Fruit fly (Drosophila melanogaster) whole organism, wandering third instar larva: Measurements from ENCODE around the gene ca.

Source experiments
- Abd-B ChIP-seq: fragments of >200 bp; optimal IDR thresholded peaks from 2 replicates; lab custom pipeline; 2017; ENCODE audit warnings: missing biosample characterization, missing genetic modification characterization
- CG32264 ChIP-seq: fragments of 200-800 bp; sonication (Bioruptor generic); optimal IDR thresholded peaks from 2 replicates; lab custom pipeline; 2016; ENCODE audit warnings: missing biosample characterization, missing genetic modification characterization
- CG9705 ChIP-seq: fragments of 200-800 bp; sonication (Bioruptor generic); optimal IDR thresholded peaks from 2 replicates; lab custom pipeline; 2018; ENCODE audit warnings: missing biosample characterization, mild to moderate bottlenecking, missing genetic modification characterization
- CrebA ChIP-seq: fragments of 200-800 bp; sonication (Bioruptor generic); optimal IDR thresholded peaks from 2 replicates; lab custom pipeline; 2016; ENCODE audit warnings: missing biosample characterization, mild to moderate bottlenecking, missing genetic modification characterization, borderline replicate concordance
- Dfd ChIP-seq: fragments of >200 bp; optimal IDR thresholded peaks from 2 replicates; lab custom pipeline; 2017; ENCODE audit warnings: missing biosample characterization, missing genetic modification characterization
- Dif ChIP-seq: fragments of 200-275, 200-300 bp; sonication (Bioruptor generic); optimal IDR thresholded peaks from 2 replicates; lab custom pipeline; 2018; ENCODE audit warnings: missing biosample characterization, missing genetic modification characterization; ENCODE audit not compliant: partially characterized antibody
- GATAd ChIP-seq: sonication (Bioruptor generic); optimal IDR thresholded peaks from 2 replicates; lab custom pipeline; 2016; ENCODE audit warnings: missing biosample characterization, missing genetic modification characterization
- HLH106 ChIP-seq: fragments of 200-800 bp; optimal IDR thresholded peaks from 3 replicates; lab custom pipeline; 2019; ENCODE audit warnings: missing biosample characterization, mild to moderate bottlenecking, missing genetic modification characterization, moderate library complexity
- Hnf4 ChIP-seq: fragments of 200-800 bp; sonication (Bioruptor generic); optimal IDR thresholded peaks from 2 replicates; lab custom pipeline; 2016; ENCODE audit warnings: missing biosample characterization, mild to moderate bottlenecking, missing genetic modification characterization
- Hr78 ChIP-seq: fragments of >200 bp; optimal IDR thresholded peaks from 2 replicates; lab custom pipeline; 2017; ENCODE audit warnings: missing biosample characterization, missing genetic modification characterization
- Hr83 ChIP-seq: fragments of 200-300 bp; sonication (Bioruptor generic); optimal IDR thresholded peaks from 2 replicates; lab custom pipeline; 2016; ENCODE audit warnings: missing biosample characterization, mild to moderate bottlenecking, missing genetic modification characterization, moderate library complexity; ENCODE audit not compliant: poor library complexity, severe bottlenecking
- Jra ChIP-seq: sonication (Bioruptor generic); optimal IDR thresholded peaks from 2 replicates; lab custom pipeline; 2016; ENCODE audit warnings: missing biosample characterization, missing genetic modification characterization
- Mio ChIP-seq: sonication (Bioruptor generic); optimal IDR thresholded peaks from 2 replicates; lab custom pipeline; 2016; ENCODE audit warnings: missing biosample characterization, missing genetic modification characterization
- Myc ChIP-seq: fragments of >200 bp; optimal IDR thresholded peaks from 2 replicates; lab custom pipeline; 2017
- OdsH ChIP-seq: fragments of 200-800 bp; sonication (Bioruptor generic); optimal IDR thresholded peaks from 2 replicates; lab custom pipeline; 2016; ENCODE audit warnings: missing biosample characterization, mild to moderate bottlenecking, missing genetic modification characterization
- Rel ChIP-seq, 2 experiments: fragments of 200-800 bp; sonication (Bioruptor generic) in 1 of 2; optimal IDR thresholded peaks; 2 replicates in 1 of 2; 3 replicates in 1 of 2; lab custom pipeline; 2016 to 2019; ENCODE audit warnings: mild to moderate bottlenecking in 2 of 2, missing biosample characterization in 2 of 2, missing genetic modification characterization in 2 of 2, moderate library complexity in 1 of 2
- Sp1 ChIP-seq: fragments of 200-800 bp; sonication (Bioruptor generic); optimal IDR thresholded peaks from 3 replicates; lab custom pipeline; 2019; ENCODE audit warnings: missing biosample characterization, mild to moderate bottlenecking, missing genetic modification characterization, moderate library complexity
- Vsx2 ChIP-seq: fragments of 200-300, 225-300 bp; sonication (Bioruptor generic); optimal IDR thresholded peaks from 2 replicates; lab custom pipeline; 2018; ENCODE audit warnings: missing biosample characterization, missing genetic modification characterization; ENCODE audit not compliant: partially characterized antibody
- br ChIP-seq: fragments of 200-800 bp; sonication (Bioruptor generic); optimal IDR thresholded peaks from 2 replicates; lab custom pipeline; 2016; ENCODE audit warnings: missing biosample characterization, missing genetic modification characterization
- brk ChIP-seq: fragments of 200-800 bp; sonication (Bioruptor generic); optimal IDR thresholded peaks from 2 replicates; lab custom pipeline; 2016; ENCODE audit warnings: missing biosample characterization, mild to moderate bottlenecking, missing genetic modification characterization
- dl ChIP-seq, 2 experiments: fragments of 175-275, 200-275 bp in 1 of 2; fragments of 200-275 bp in 1 of 2; sonication (Bioruptor generic); optimal IDR thresholded peaks; lab custom pipeline; 2018; ENCODE audit warnings: mild to moderate bottlenecking in 2 of 2, missing biosample characterization in 2 of 2, missing genetic modification characterization in 2 of 2, moderate library complexity in 2 of 2; ENCODE audit not compliant: partially characterized antibody in 2 of 2, insufficient read depth in 1 of 2
- dmrt93B ChIP-seq: fragments of 200-800 bp; sonication (Bioruptor generic); optimal IDR thresholded peaks from 2 replicates; lab custom pipeline; 2018; ENCODE audit warnings: missing biosample characterization, mild to moderate bottlenecking, missing genetic modification characterization
- dsf ChIP-seq: sonication (Bioruptor generic); optimal IDR thresholded peaks from 2 replicates; lab custom pipeline; 2016; ENCODE audit warnings: missing biosample characterization, missing genetic modification characterization, borderline replicate concordance
- ey ChIP-seq: fragments of 200-800 bp; sonication (Bioruptor generic); optimal IDR thresholded peaks from 2 replicates; lab custom pipeline; 2016; ENCODE audit warnings: missing biosample characterization, missing genetic modification characterization
- foxo ChIP-seq, 2 experiments: fragments of 200-800 bp; sonication (Bioruptor generic); optimal IDR thresholded peaks; 2 replicates in 1 of 2; 3 replicates in 1 of 2; lab custom pipeline; 2016 to 2017; ENCODE audit warnings: missing biosample characterization in 2 of 2, missing genetic modification characterization in 2 of 2
- fru ChIP-seq: fragments of 200-800 bp; sonication (Bioruptor generic); optimal IDR thresholded peaks from 3 replicates; lab custom pipeline; 2016; ENCODE audit warnings: missing biosample characterization, mild to moderate bottlenecking, missing genetic modification characterization
- h ChIP-seq: fragments of 200-800 bp; sonication (Bioruptor generic); optimal IDR thresholded peaks from 3 replicates; lab custom pipeline; 2016; ENCODE audit warnings: missing biosample characterization, mild to moderate bottlenecking, missing genetic modification characterization
- jim ChIP-seq: fragments of 175-275, 200-325 bp; sonication (Bioruptor generic); optimal IDR thresholded peaks from 2 replicates; lab custom pipeline; 2016; ENCODE audit warnings: missing biosample characterization, mild to moderate bottlenecking, missing genetic modification characterization
- lola ChIP-seq: fragments of >200 bp; optimal IDR thresholded peaks from 2 replicates; lab custom pipeline; 2017; ENCODE audit warnings: missing biosample characterization, missing genetic modification characterization
- pan ChIP-seq: fragments of >200 bp; optimal IDR thresholded peaks from 2 replicates; lab custom pipeline; 2017
- psq ChIP-seq: fragments of 200-800 bp; sonication (Bioruptor generic); optimal IDR thresholded peaks from 3 replicates; lab custom pipeline; 2017; ENCODE audit warnings: missing biosample characterization, mild to moderate bottlenecking, missing genetic modification characterization, moderate library complexity
- rgr ChIP-seq: fragments of 200-800 bp; sonication (Bioruptor generic); optimal IDR thresholded peaks from 3 replicates; lab custom pipeline; 2016; ENCODE audit warnings: missing biosample characterization, mild to moderate bottlenecking, missing genetic modification characterization
- sage ChIP-seq: fragments of 200-800 bp; sonication (Bioruptor generic); optimal IDR thresholded peaks from 2 replicates; lab custom pipeline; 2016; ENCODE audit warnings: missing biosample characterization, mild to moderate bottlenecking, missing genetic modification characterization
- sv ChIP-seq: fragments of 200-800 bp; sonication (Bioruptor generic); optimal IDR thresholded peaks from 3 replicates; lab custom pipeline; 2016; ENCODE audit warnings: missing biosample characterization, missing genetic modification characterization
- tai ChIP-seq: sonication (Bioruptor generic); optimal IDR thresholded peaks from 2 replicates; lab custom pipeline; 2016; ENCODE audit warnings: missing biosample characterization, missing genetic modification characterization
- usp ChIP-seq: fragments of >200 bp; optimal IDR thresholded peaks from 2 replicates; lab custom pipeline; 2017; ENCODE audit warnings: missing biosample characterization, missing genetic modification characterization
- woc ChIP-seq: sonication (Bioruptor generic); optimal IDR thresholded peaks from 2 replicates; lab custom pipeline; 2016; ENCODE audit warnings: missing biosample characterization, mild to moderate bottlenecking, missing genetic modification characterization

Gene ca

dm6 chr3R:29763804-29764203, 42.8 kb upstream of the ca start:
- TF ChIP-seq Hnf4 (GFP tag; lab: Kevin White, UChicago) (peak; percentile 58), lola (no peak), ey (peak; percentile 44), foxo (GFP tag; optimal IDR thresholded peaks at IDR 0.05; lab: Kevin White, UChicago) (peak in 1 of 2 experiments; percentile 50), rgr (GFP tag; lab: Kevin White, UChicago) (peak; percentile 36), jim (no peak), dmrt93B (GFP tag; lab: Kevin White, UChicago) (peak; percentile 5), Mio (GFP tag; lab: Kevin White, UChicago) (no peak), CG9705 (GFP tag; lab: Kevin White, UChicago) (no peak), woc (GFP tag; lab: Kevin White, UChicago) (no peak), psq (GFP tag; lab: Kevin White, UChicago) (peak; percentile 21), Vsx2 (GFP tag; lab: Kevin White, UChicago) (no peak), HLH106 (tag; lab: Kevin White, UChicago) (peak; percentile 66), Hr83 (GFP tag; lab: Kevin White, UChicago) (no peak), GATAd (GFP tag; lab: Kevin White, UChicago) (no peak), Sp1 (GFP tag; lab: Kevin White, UChicago) (peak; percentile 52), h (GFP tag; lab: Kevin White, UChicago) (peak; percentile 22), tai (GFP tag; lab: Kevin White, UChicago) (peak; percentile 50), usp (GFP tag; lab: Kevin White, UChicago) (no peak)
- TF ChIP-seq, all 38 proteins: peak for 10

- TF ChIP-seq woc (GFP tag; lab: Kevin White, UChicago), result peak; percentile 3
- TF ChIP-seq Myc (lab: Kevin White, UChicago), result peak; percentile 36
- TF ChIP-seq Rel (GFP tag; optimal IDR thresholded peaks at IDR 0.05; lab: Kevin White, UChicago), result no peak
- TF ChIP-seq Rel (tag; optimal IDR thresholded peaks at IDR 0.05; lab: Kevin White, UChicago), result peak; percentile 28
- TF ChIP-seq Mio (GFP tag; lab: Kevin White, UChicago), result no peak
- peak; percentile 45 for TF ChIP-seq Dif
- TF ChIP-seq sv (GFP tag; lab: Kevin White, UChicago), result no peak
- no peak for TF ChIP-seq Dfd (GFP tag; lab: Kevin White, UChicago)
- no peak for TF ChIP-seq pan
- peak; percentile 8 for TF ChIP-seq Vsx2 (GFP tag; lab: Kevin White, UChicago)
- peak in 1 of 2 experiments; percentile 19 for TF ChIP-seq dl (GFP tag; optimal IDR thresholded peaks at IDR 0.05; lab: Kevin White, UChicago; ENCODE audit: insufficient read depth in 1 of 2, partially characterized antibody in 2 of 2)
These were observed 42.2 kb upstream of the ca start for dm6 chr3R:29764249-29765042.

dm6 chr3R:29765267-29766095, 41.1 kb upstream of the ca start, which contains the start of gene kay:
Gene kay, plus strand, starts transcription at chr3R:29765995.
- TF ChIP-seq OdsH (no peak), jim (no peak), fru (no peak), sv (GFP tag; lab: Kevin White, UChicago) (no peak), sage (GFP tag; lab: Kevin White, UChicago) (no peak), pan (peak; percentile 63), rgr (GFP tag; lab: Kevin White, UChicago) (no peak), lola (no peak), Hr78 (no peak), Abd-B (GFP tag; lab: Kevin White, UChicago) (no peak), h (GFP tag; lab: Kevin White, UChicago) (peak; percentile 32), Dif (peak; percentile 31), br (peak; percentile 16), dl (GFP tag; optimal IDR thresholded peaks at IDR 0.05; lab: Kevin White, UChicago; ENCODE audit: insufficient read depth in 1 of 2, partially characterized antibody in 2 of 2) (no peak), dmrt93B (GFP tag; lab: Kevin White, UChicago) (no peak), ey (no peak), Mio (GFP tag; lab: Kevin White, UChicago) (no peak), Myc (lab: Kevin White, UChicago) (no peak), dsf (no peak), Jra (GFP tag; lab: Kevin White, UChicago) (peak; percentile 15), brk (no peak), CG32264 (GFP tag; lab: Kevin White, UChicago) (no peak), Rel (GFP tag; optimal IDR thresholded peaks at IDR 0.05; lab: Kevin White, UChicago) (no peak), Rel (tag; optimal IDR thresholded peaks at IDR 0.05; lab: Kevin White, UChicago) (peak; percentile 84), usp (GFP tag; lab: Kevin White, UChicago) (no peak), Vsx2 (GFP tag; lab: Kevin White, UChicago) (peak; percentile 6), tai (GFP tag; lab: Kevin White, UChicago) (no peak), foxo (GFP tag; optimal IDR thresholded peaks at IDR 0.05; lab: Kevin White, UChicago) (no peak), Hr83 (GFP tag; lab: Kevin White, UChicago) (no peak), HLH106 (tag; lab: Kevin White, UChicago) (no peak), psq (GFP tag; lab: Kevin White, UChicago) (peak; percentile 29), Dfd (GFP tag; lab: Kevin White, UChicago) (no peak), CrebA (GFP tag; lab: Kevin White, UChicago) (peak; percentile 58), Sp1 (GFP tag; lab: Kevin White, UChicago) (peak; percentile 38), GATAd (GFP tag; lab: Kevin White, UChicago) (no peak)
